Fruit fly (Drosophila melanogaster): Measurements from ENCODE around the gene dsb.

Gene dsb

DNA sequence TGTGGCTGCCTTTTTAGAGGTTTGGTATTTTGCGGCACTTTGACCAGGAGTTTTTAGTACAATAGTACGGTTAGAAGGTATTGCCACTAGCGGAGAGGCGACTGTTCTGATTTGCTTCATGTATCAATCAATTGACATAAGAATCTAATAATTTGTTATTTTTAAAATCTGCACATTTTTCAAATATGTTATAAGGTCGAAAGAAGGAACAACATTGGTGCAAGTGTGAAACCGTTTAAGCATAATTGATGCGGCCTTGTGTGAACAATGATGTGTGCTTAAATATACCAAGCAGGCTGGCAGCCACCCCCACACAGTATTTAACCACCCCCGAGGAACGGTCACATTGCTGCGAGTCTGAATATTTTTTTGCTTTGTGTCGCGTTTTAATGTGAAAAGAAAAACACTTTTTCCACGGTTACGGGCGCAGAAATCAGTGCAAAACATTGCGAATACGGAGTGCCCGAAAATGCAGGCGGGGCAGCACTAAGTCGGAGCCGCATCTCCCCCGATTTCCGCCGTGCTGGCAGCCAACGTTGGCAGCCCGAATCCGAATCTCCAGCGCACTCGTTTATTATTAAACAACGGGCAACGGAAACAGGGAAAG is 44.8 kb downstream of the dsb start, which contains the start of the genes HBS1 and CG12025 (continued):
- TF ChIP-seq CG3919 (GFP tag; optimal IDR thresholded peaks at IDR 0.05) (peak; percentile 41), topi (GFP tag; optimal IDR thresholded peaks at IDR 0.05) (peak; percentile 40), acj6 (GFP tag; optimal IDR thresholded peaks at IDR 0.05) (peak; percentile 28), Gug (GFP tag; IDR thresholded peaks at IDR 0.05) (peak; percentile 40; the same call in 1 of the 2 replicates), dac (GFP tag; optimal IDR thresholded peaks at IDR 0.05) (peak; percentile 30), CG31627 (GFP tag; optimal IDR thresholded peaks at IDR 0.05) (peak; percentile 73), svp (GFP tag) (peak; percentile 88), Ets96B (tag; optimal IDR thresholded peaks at IDR 0.05) (peak; percentile 30), CG32006 (GFP tag; optimal IDR thresholded peaks at IDR 0.05) (peak; percentile 51), Smox (GFP tag; optimal IDR thresholded peaks at IDR 0.05) (no peak), CG11902 (GFP tag; optimal IDR thresholded peaks at IDR 0.05) (peak; percentile 34), Met (GFP tag; optimal IDR thresholded peaks at IDR 0.05) (no peak)

- no peak for TF ChIP-seq CG34406 (GFP tag; optimal IDR thresholded peaks at IDR 0.05)
- TF ChIP-seq Blimp-1 (GFP tag; optimal IDR thresholded peaks at IDR 0.05), result peak; percentile 37
- peak; percentile 58 for TF ChIP-seq CG3032 (tag; optimal IDR thresholded peaks at IDR 0.05)
- TF ChIP-seq CG6854 (GFP tag; optimal IDR thresholded peaks at IDR 0.05), result no peak
- TF ChIP-seq Eip93F (GFP tag; optimal IDR thresholded peaks at IDR 0.05), result peak; percentile 34
- no peak for TF ChIP-seq dac (GFP tag; optimal IDR thresholded peaks at IDR 0.05)
- peak; percentile 42 for TF ChIP-seq cyc (GFP tag; optimal IDR thresholded peaks at IDR 0.05)
- TF ChIP-seq CG6792 (GFP tag; optimal IDR thresholded peaks at IDR 0.05), result no peak
- no peak for TF ChIP-seq acj6 (GFP tag; optimal IDR thresholded peaks at IDR 0.05)
- peak; percentile 56 for TF ChIP-seq esn (GFP tag; optimal IDR thresholded peaks at IDR 0.05)
- no peak for TF ChIP-seq CG1621 (tag; optimal IDR thresholded peaks at IDR 0.05)
- no peak for TF ChIP-seq Lpt (GFP tag; optimal IDR thresholded peaks at IDR 0.05)
- TF ChIP-seq Hr38 (GFP tag; optimal IDR thresholded peaks at IDR 0.05), result no peak
- peak; percentile 6 for TF ChIP-seq CG10669 (GFP tag; optimal IDR thresholded peaks at IDR 0.05)
- TF ChIP-seq dsx (GFP tag; optimal IDR thresholded peaks at IDR 0.05; ENCODE audit: poor library complexity, severe bottlenecking), result no peak
- TF ChIP-seq CG6808 (GFP tag; optimal IDR thresholded peaks at IDR 0.05), result peak; percentile 57
- peak; percentile 31 for TF ChIP-seq achi (GFP tag; optimal IDR thresholded peaks at IDR 0.05)
- peak; percentile 18 for TF ChIP-seq Sox15 (GFP tag; optimal IDR thresholded peaks at IDR 0.05)
- peak; percentile 48 for TF ChIP-seq CG32006 (GFP tag; optimal IDR thresholded peaks at IDR 0.05)
- no peak for TF ChIP-seq fd59A (GFP tag; optimal IDR thresholded peaks at IDR 0.05)
- peak; percentile 21 for TF ChIP-seq Sox14 (GFP tag; optimal IDR thresholded peaks at IDR 0.05)
- TF ChIP-seq CG7368 (GFP tag; optimal IDR thresholded peaks at IDR 0.05), result no peak
- no peak for TF ChIP-seq CG9139 (GFP tag; optimal IDR thresholded peaks at IDR 0.05)
- TF ChIP-seq eg (GFP tag; IDR thresholded peaks at IDR 0.05), result peak; percentile 56
- TF ChIP-seq CG3919 (GFP tag; optimal IDR thresholded peaks at IDR 0.05), result peak; percentile 48
- no peak for TF ChIP-seq CG11762 (GFP tag; optimal IDR thresholded peaks at IDR 0.05; ENCODE audit: insufficient read depth)
- TF ChIP-seq CG15336 (GFP tag; IDR thresholded peaks at IDR 0.05), result no peak
- TF ChIP-seq salr (GFP tag; optimal IDR thresholded peaks at IDR 0.05), result peak in 1 of 2 experiments; percentile 38
- peak; percentile 17 for TF ChIP-seq Hr4 (GFP tag; optimal IDR thresholded peaks at IDR 0.05)
- peak in 1 of 2 experiments; percentile 7 for TF ChIP-seq ss (GFP tag; optimal IDR thresholded peaks at IDR 0.05)
- peak; percentile 58; the same call in 1 of the 3 replicates for TF ChIP-seq CG6163 (GFP tag; IDR thresholded peaks at IDR 0.05)
- no peak for TF ChIP-seq fkh (GFP tag; optimal IDR thresholded peaks at IDR 0.05)
- no peak for TF ChIP-seq Smox (GFP tag; optimal IDR thresholded peaks at IDR 0.05)
- peak; percentile 69 for TF ChIP-seq CG31627 (GFP tag; optimal IDR thresholded peaks at IDR 0.05)
- no peak; the same call in 2 of the 3 replicates for TF ChIP-seq CG8119 (GFP tag; IDR thresholded peaks at IDR 0.05)
- peak; percentile 3 for TF ChIP-seq spab (GFP tag; optimal IDR thresholded peaks at IDR 0.05)
- TF ChIP-seq Eip78C (GFP tag), result peak; percentile 69
- no peak for TF ChIP-seq fd85E (GFP tag; optimal IDR thresholded peaks at IDR 0.05)
- peak; percentile 32 for TF ChIP-seq CG10631 (GFP tag; optimal IDR thresholded peaks at IDR 0.05)
- no peak for TF ChIP-seq net (GFP tag; optimal IDR thresholded peaks at IDR 0.05)
- peak; percentile 17 for TF ChIP-seq CG11902 (GFP tag; optimal IDR thresholded peaks at IDR 0.05)
- peak; percentile 29 for TF ChIP-seq CG6276 (GFP tag; optimal IDR thresholded peaks at IDR 0.05)
Measured at dm6 chr3L:1861794-1862447, 48.1 kb downstream of the dsb start, which contains the start of gene Rap1. Rap1 (minus strand) TSS chr3L:1862239.
